Worm (Caenorhabditis elegans): ENCODE data around the gene C14A6.6.

- TF ChIP-seq nhr-43 (tag; optimal IDR thresholded peaks at IDR 0.05; ENCODE audit: poor library complexity, severe bottlenecking) (no peak), nfya-1 (tag; optimal IDR thresholded peaks at IDR 0.05; ENCODE audit: insufficient read depth) (no peak), ama-1 (optimal IDR thresholded peaks at IDR 0.05) (no peak), R02D3.7 (tag; optimal IDR thresholded peaks at IDR 0.05) (no peak), fkh-10 (GFP tag; optimal IDR thresholded peaks at IDR 0.05) (no peak), ztf-4 (tag; optimal IDR thresholded peaks at IDR 0.05) (no peak), snpc-4 (tag; optimal IDR thresholded peaks at IDR 0.05) (no peak), unc-62 (GFP tag; optimal IDR thresholded peaks at IDR 0.05) (no peak), jun-1 (tag; optimal IDR thresholded peaks at IDR 0.05) (no peak), nhr-23 (tag; optimal IDR thresholded peaks at IDR 0.05) (no peak), ceh-9 (tag; optimal IDR thresholded peaks at IDR 0.05) (no peak), nhr-25 (tag; optimal IDR thresholded peaks at IDR 0.05) (no peak), mdl-1 (tag; optimal IDR thresholded peaks at IDR 0.05) (no peak)
Measured at ce11 chrV:18212848-18213247, 45.8 kb upstream of the C14A6.6 start.

Measured in whole organism, L3 larva.